Worm (Caenorhabditis elegans) whole organism, L4 larva: ENCODE results near the gene C25H3.3.

ENCODE experiments used
- D1046.2 ChIP-seq: fragments of 200-800 bp; sonication (Bioruptor generic); IDR thresholded peaks from 2 replicates; pipeline ENCODE4 v1.3.6; 2022; ENCODE audit warnings: missing genetic modification characterization, missing compliant biosample characterization
- F10B5.3 ChIP-seq: sonication (generic microtip); optimal IDR thresholded peaks from 2 replicates; lab custom pipeline; 2016; ENCODE audit warnings: mild to moderate bottlenecking, missing genetic modification characterization, missing compliant biosample characterization
- F37D6.2 ChIP-seq: sonication (generic microtip); optimal IDR thresholded peaks from 2 replicates; lab custom pipeline; 2016; ENCODE audit warnings: mild to moderate bottlenecking, missing genetic modification characterization, missing compliant biosample characterization
- F44E2.7 ChIP-seq: fragments of 200-800 bp; sonication (Bioruptor generic); IDR thresholded peaks from 2 replicates; pipeline ENCODE4 v2.1.2; 2022; ENCODE audit warnings: missing genetic modification characterization, missing compliant biosample characterization
- F49E8.2 ChIP-seq: sonication (generic microtip); optimal IDR thresholded peaks from 2 replicates; lab custom pipeline; 2016; ENCODE audit warnings: missing compliant biosample characterization, mild to moderate bottlenecking, missing genetic modification characterization, borderline replicate concordance
- T26A8.4 ChIP-seq: fragments of 200-800 bp; sonication (Bioruptor generic); IDR thresholded peaks from 2 replicates; pipeline ENCODE4 v1.3.6; 2022; ENCODE audit warnings: missing genetic modification characterization, missing compliant biosample characterization
- Y105C5A.15 ChIP-seq: fragments of 200-800 bp; sonication (Bioruptor generic); IDR thresholded peaks from 2 replicates; pipeline ENCODE4 v1.3.6; 2022; ENCODE audit warnings: missing genetic modification characterization, missing compliant biosample characterization
- Y48G9A.11 ChIP-seq: fragments of 200-800 bp; sonication (Bioruptor generic); IDR thresholded peaks from 2 replicates; pipeline ENCODE4 v1.3.6; 2022; ENCODE audit warnings: missing genetic modification reagents, missing genetic modification characterization, missing compliant biosample characterization
- Y75B8A.6 ChIP-seq: fragments of 200-800 bp; sonication (Bioruptor generic); IDR thresholded peaks from 2 replicates; pipeline ENCODE4 v1.3.6; 2022; ENCODE audit warnings: missing genetic modification reagents, missing genetic modification characterization, missing compliant biosample characterization
- ZK337.2 ChIP-seq: fragments of 200-800 bp; sonication (Bioruptor generic); IDR thresholded peaks from 2 replicates; pipeline ENCODE4 v1.3.6; 2022; ENCODE audit warnings: missing genetic modification reagents, missing genetic modification characterization, missing compliant biosample characterization
- aha-1 ChIP-seq: fragments of 150-350 bp; peaks from one replicate; lab custom pipeline; 2014; ENCODE audit warnings: missing biosample characterization, missing genetic modification characterization
- ama-1 ChIP-seq: fragments of 150-350 bp; optimal IDR thresholded peaks from 2 replicates; lab custom pipeline; 2014; ENCODE audit warnings: inconsistent platforms, mixed read lengths
- ceh-20 ChIP-seq: fragments of 200-800 bp; sonication (Bioruptor generic); IDR thresholded peaks from 2 replicates; pipeline ENCODE4 v1.3.6; 2022; ENCODE audit warnings: missing genetic modification reagents, missing genetic modification characterization, missing compliant biosample characterization
- ceh-32 ChIP-seq: sonication (generic microtip); optimal IDR thresholded peaks from 2 replicates; lab custom pipeline; 2016; ENCODE audit warnings: mild to moderate bottlenecking, missing genetic modification characterization, missing compliant biosample characterization; ENCODE audit not compliant: poor library complexity
- ceh-62 ChIP-seq: sonication (generic microtip); optimal IDR thresholded peaks from 2 replicates; lab custom pipeline; 2017; ENCODE audit warnings: missing biosample characterization, missing genetic modification characterization
- ceh-82 ChIP-seq: sonication (generic microtip); optimal IDR thresholded peaks from 2 replicates; lab custom pipeline; 2017; ENCODE audit warnings: missing biosample characterization, missing genetic modification characterization
- ces-1 ChIP-seq: fragments of 150-350 bp; sonication (generic microtip); optimal IDR thresholded peaks from 4 replicates; lab custom pipeline; 2014; ENCODE audit warnings: missing biosample characterization, missing genetic modification reagents, missing genetic modification characterization
- daf-19 ChIP-seq: fragments of 200-800 bp; sonication (Bioruptor generic); conservative IDR thresholded peaks from 2 replicates; pipeline ENCODE4 v1.3.6; 2022; ENCODE audit warnings: missing genetic modification characterization, missing compliant biosample characterization
- daf-8 ChIP-seq: fragments of 200-800 bp; sonication (Bioruptor generic); IDR thresholded peaks from 2 replicates; pipeline ENCODE4 v1.3.6; 2022; ENCODE audit warnings: missing genetic modification characterization, missing compliant biosample characterization
- dve-1 ChIP-seq: sonication (generic microtip); optimal IDR thresholded peaks from 2 replicates; lab custom pipeline; 2017; ENCODE audit warnings: antibody characterized with exemption, mild to moderate bottlenecking, missing genetic modification characterization, missing compliant biosample characterization; ENCODE audit not compliant: insufficient read depth
- egl-27 ChIP-seq: sonication (generic microtip); optimal IDR thresholded peaks from 3 replicates; lab custom pipeline; 2017; ENCODE audit warnings: missing biosample characterization, missing genetic modification reagents, missing genetic modification characterization
- fkh-10 ChIP-seq: fragments of 150-350 bp; optimal IDR thresholded peaks from 2 replicates; lab custom pipeline; 2014; ENCODE audit warnings: missing biosample characterization, missing genetic modification reagents, missing genetic modification characterization
- fos-1 ChIP-seq: fragments of 150-350 bp; optimal IDR thresholded peaks from 2 replicates; lab custom pipeline; 2014; ENCODE audit warnings: missing biosample characterization, missing genetic modification characterization
- hlh-11 ChIP-seq: fragments of 200-800 bp; sonication (Bioruptor generic); optimal IDR thresholded peaks from 2 replicates; lab custom pipeline; 2018; ENCODE audit warnings: mild to moderate bottlenecking, missing genetic modification characterization, missing compliant biosample characterization
- hmg-1.1 ChIP-seq: fragments of 200-800 bp; sonication (Bioruptor generic); IDR thresholded peaks from 2 replicates; pipeline ENCODE4 v1.3.6; 2022; ENCODE audit warnings: missing genetic modification reagents, missing genetic modification characterization, missing compliant biosample characterization
- jun-1 ChIP-seq: fragments of 150-350 bp; optimal IDR thresholded peaks from 2 replicates; lab custom pipeline; 2014; ENCODE audit warnings: missing biosample characterization, missing genetic modification reagents, missing genetic modification characterization
- lin-13 ChIP-seq: fragments of 150-350 bp; optimal IDR thresholded peaks from 2 replicates; lab custom pipeline; 2014; ENCODE audit warnings: missing biosample characterization, missing genetic modification reagents, missing genetic modification characterization
- lin-29 ChIP-seq: fragments of 200-800 bp; sonication (Bioruptor generic); IDR thresholded peaks from 2 replicates; pipeline ENCODE4 v1.3.6; 2022; ENCODE audit warnings: missing genetic modification reagents, missing genetic modification characterization, missing compliant biosample characterization
- lin-38 ChIP-seq: fragments of 200-800 bp; sonication (Bioruptor generic); IDR thresholded peaks from 2 replicates; pipeline ENCODE4 v1.3.6; 2022; ENCODE audit warnings: missing genetic modification reagents, missing genetic modification characterization, missing compliant biosample characterization
- lin-39 ChIP-seq: fragments of 150-350 bp; optimal IDR thresholded peaks from 2 replicates; lab custom pipeline; 2014; ENCODE audit warnings: missing biosample characterization, missing genetic modification reagents, missing genetic modification characterization
- lsy-2 ChIP-seq, 2 experiments: fragments of 150-350 bp in 1 of 2; sonication (generic microtip) in 1 of 2; optimal IDR thresholded peaks; 2 replicates each; lab custom pipeline; 2014 to 2017; ENCODE audit warnings: missing biosample characterization in 2 of 2, missing genetic modification characterization in 2 of 2
- madf-9 ChIP-seq: fragments of 200-800 bp; sonication (Bioruptor generic); conservative IDR thresholded peaks from 2 replicates; pipeline ENCODE4 v1.3.6; 2022; ENCODE audit warnings: missing genetic modification reagents, missing genetic modification characterization, missing compliant biosample characterization
- mxl-3 ChIP-seq: fragments of 200-800 bp; sonication (Bioruptor generic); optimal IDR thresholded peaks from 2 replicates; lab custom pipeline; 2018; ENCODE audit warnings: mild to moderate bottlenecking, missing genetic modification characterization, missing compliant biosample characterization
- nhr-11 ChIP-seq: fragments of 150-350 bp; optimal IDR thresholded peaks from 2 replicates; lab custom pipeline; 2014; ENCODE audit warnings: missing biosample characterization, missing genetic modification characterization
- nhr-237 ChIP-seq: sonication (generic microtip); optimal IDR thresholded peaks from 2 replicates; lab custom pipeline; 2017; ENCODE audit warnings: missing biosample characterization, missing genetic modification characterization
- nhr-41 ChIP-seq: fragments of 200-800 bp; sonication (Bioruptor generic); IDR thresholded peaks from 2 replicates; pipeline ENCODE4 v1.3.6; 2022; ENCODE audit warnings: missing genetic modification reagents, missing genetic modification characterization, missing compliant biosample characterization
- nhr-76 ChIP-seq: fragments of 150-350 bp; optimal IDR thresholded peaks from 2 replicates; lab custom pipeline; 2014; ENCODE audit warnings: missing biosample characterization, missing genetic modification characterization
- sdz-12 ChIP-seq: fragments of 200-800 bp; sonication (Bioruptor generic); optimal IDR thresholded peaks from 2 replicates; lab custom pipeline; 2018; ENCODE audit warnings: mild to moderate bottlenecking, missing genetic modification characterization, missing compliant biosample characterization
- skn-1 ChIP-seq: fragments of 150-350 bp; optimal IDR thresholded peaks from 2 replicates; lab custom pipeline; 2014; ENCODE audit warnings: missing biosample characterization, missing genetic modification characterization
- snpc-1.2 ChIP-seq: fragments of 200-800 bp; sonication (Bioruptor generic); IDR thresholded peaks from 2 replicates; pipeline ENCODE4 v1.3.6; 2022; ENCODE audit warnings: missing genetic modification reagents, missing genetic modification characterization, missing compliant biosample characterization
- spr-1 ChIP-seq: sonication (generic microtip); optimal IDR thresholded peaks from 2 replicates; lab custom pipeline; 2016; ENCODE audit warnings: mild to moderate bottlenecking, missing genetic modification characterization, missing compliant biosample characterization
- tag-97 ChIP-seq: fragments of 200-800 bp; sonication (Bioruptor generic); IDR thresholded peaks from 2 replicates; pipeline ENCODE4 v1.3.6; 2022; ENCODE audit warnings: missing genetic modification characterization, missing compliant biosample characterization
- unc-39 ChIP-seq: sonication (generic microtip); optimal IDR thresholded peaks from 2 replicates; lab custom pipeline; 2017; ENCODE audit warnings: missing biosample characterization, missing genetic modification characterization
- unc-62 ChIP-seq, 3 experiments: fragments of 150-350 bp in 1 of 3; sonication (generic microtip); optimal IDR thresholded peaks in 2 of 3; peaks in 1 of 3; 1 replicate in 1 of 3; 2 replicates in 2 of 3; lab custom pipeline; 2014 to 2017; ENCODE audit warnings: missing biosample characterization in 3 of 3, missing genetic modification characterization in 3 of 3, missing genetic modification reagents in 3 of 3, missing genotype in 1 of 3
- zip-11 ChIP-seq: fragments of 200-800 bp; sonication (Bioruptor generic); IDR thresholded peaks from 2 replicates; pipeline ENCODE4 v1.3.6; 2022; ENCODE audit warnings: missing genetic modification characterization, missing compliant biosample characterization
- zip-2 ChIP-seq: fragments of 150-350 bp; optimal IDR thresholded peaks from 2 replicates; lab custom pipeline; 2014; ENCODE audit warnings: missing biosample characterization, missing genetic modification characterization

C25H3.3 gene

ce11 chrII:5668830-5669229 lies 25.2 kb upstream of the C25H3.3 start, which contains the start of gene C25H3.7:
Gene C25H3.7 (minus strand): TSS chrII:5668930.
- no peak for TF ChIP-seq daf-8 (GFP tag; lab: Robert Waterston, UW)
- TF ChIP-seq Y105C5A.15 = no peak
- peak; percentile 50 for TF ChIP-seq aha-1
- TF ChIP-seq ceh-82 (tag; lab: Kevin White, UChicago) = no peak
- no peak for TF ChIP-seq lin-38 (GFP tag; lab: Robert Waterston, UW)
- TF ChIP-seq lsy-2 (tag; optimal IDR thresholded peaks at IDR 0.05; lab: Kevin White, UChicago) = no peak

DNA sequence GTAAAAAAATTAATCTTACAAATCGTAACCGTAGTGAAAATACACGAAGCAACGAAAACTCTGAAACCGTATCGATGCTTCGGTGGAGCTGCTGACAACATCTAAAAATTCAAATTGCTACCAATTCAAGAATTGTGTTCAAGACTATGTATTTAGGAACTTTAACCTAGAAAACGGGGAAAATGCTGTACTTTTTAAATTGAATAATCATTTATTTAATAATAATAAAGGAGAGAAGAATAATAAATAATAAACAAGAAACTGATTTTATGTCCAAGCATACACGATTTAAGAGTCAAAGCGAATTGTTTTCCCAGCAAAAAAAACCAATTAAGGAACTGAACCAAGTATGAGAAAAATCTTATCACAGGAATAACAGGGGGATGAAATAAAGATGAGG lies 24.4 kb upstream of the C25H3.3 start, which contains the start of gene C25H3.17:
TSS of gene C25H3.17 (minus strand) at position 101 of the 400 bp plus-strand sequence.
- TF ChIP-seq egl-27 (tag; lab: Kevin White, UChicago) (no peak), madf-9 (no peak), F10B5.3 (tag; lab: Kevin White, UChicago) (no peak), dve-1 (tag; lab: Kevin White, UChicago) (no peak), F49E8.2 (no peak), lin-39 (tag; lab: Kevin White, UChicago) (no peak), jun-1 (tag; lab: Kevin White, UChicago) (no peak), hmg-1.1 (GFP tag; lab: Robert Waterston, UW) (no peak), nhr-41 (GFP tag; lab: Robert Waterston, UW) (no peak), zip-2 (tag; lab: Kevin White, UChicago) (no peak), tag-97 (no peak), nhr-237 (no peak), zip-11 (GFP tag; lab: Robert Waterston, UW) (no peak)

ce11 chrII:5680703-5681102 lies 13.3 kb upstream of the C25H3.3 start, which contains the start of gene flp-27:
Gene flp-27 (plus strand): TSS chrII:5681003.
- no peak for TF ChIP-seq ZK337.2 (GFP tag; lab: Robert Waterston, UW)
- TF ChIP-seq ama-1 = no peak
- TF ChIP-seq nhr-11 (tag; lab: Kevin White, UChicago) = no peak
- TF ChIP-seq spr-1 (tag; lab: Kevin White, UChicago) = no peak

DNA sequence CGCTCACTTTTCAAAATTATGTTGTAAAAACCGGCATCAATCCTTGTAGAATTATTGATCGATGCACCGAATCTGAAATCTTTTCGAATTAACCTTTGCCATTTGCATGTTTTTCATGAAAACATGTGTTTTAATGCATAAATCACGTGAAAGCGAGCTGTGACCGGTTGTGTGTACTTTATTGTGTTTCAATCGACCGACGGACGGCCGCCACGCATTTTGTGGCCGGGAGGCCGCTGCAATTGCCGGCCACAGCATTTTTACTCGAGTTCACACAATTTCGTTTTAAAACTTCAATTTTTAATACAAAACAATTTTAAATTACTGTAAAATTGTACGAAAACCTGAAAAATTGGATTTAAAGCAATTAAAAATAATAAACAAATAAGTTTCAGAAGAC lies 5.0 kb upstream of the C25H3.3 start, which contains the start of gene C25H3.11:
TSS of gene C25H3.11 (minus strand) at position 82 of the 400 bp plus-strand sequence.
- no peak for TF ChIP-seq D1046.2 (GFP tag; lab: Robert Waterston, UW)
- peak; percentile 54 for TF ChIP-seq mxl-3 (GFP tag; lab: Kevin White, UChicago)
- no peak for TF ChIP-seq ceh-20
- no peak for TF ChIP-seq skn-1
- TF ChIP-seq unc-62 (GFP tag; optimal IDR thresholded peaks at IDR 0.05 in 1 of 2; lab: Kevin White, UChicago) = peak in 1 of 2 experiments; percentile 76
- TF ChIP-seq unc-62 (tag; optimal IDR thresholded peaks at IDR 0.05; lab: Kevin White, UChicago) = no peak
- no peak for TF ChIP-seq egl-27 (tag; lab: Kevin White, UChicago)
- TF ChIP-seq nhr-237 = no peak
- TF ChIP-seq lin-29 = no peak
- TF ChIP-seq F44E2.7 (GFP tag; lab: Robert Waterston, UW) = 0 out of 2 replicates have a peak, but pooled peaks have one; percentile 45
- no peak for TF ChIP-seq sdz-12 (GFP tag; lab: Kevin White, UChicago)
- no peak for TF ChIP-seq nhr-76 (tag; lab: Kevin White, UChicago)
- no peak for TF ChIP-seq Y48G9A.11
- no peak for TF ChIP-seq F37D6.2 (tag; lab: Kevin White, UChicago)
- no peak for TF ChIP-seq ceh-62 (tag; lab: Kevin White, UChicago)
- no peak for TF ChIP-seq lsy-2 (tag; optimal IDR thresholded peaks at IDR 0.05; lab: Kevin White, UChicago)
- TF ChIP-seq unc-39 (tag; lab: Kevin White, UChicago) = no peak
- TF ChIP-seq T26A8.4 (GFP tag; lab: Robert Waterston, UW) = 0 out of 2 replicates have a peak, but pooled peaks have one; percentile 15
- no peak for TF ChIP-seq fkh-10
- TF ChIP-seq dve-1 (tag; lab: Kevin White, UChicago) = peak; percentile 49
- TF ChIP-seq hlh-11 (tag; lab: Kevin White, UChicago) = peak; percentile 78
- no peak for TF ChIP-seq daf-19
- no peak for TF ChIP-seq ces-1 (GFP tag; lab: Kevin White, UChicago)
- TF ChIP-seq fos-1 (tag; lab: Kevin White, UChicago) = no peak
- TF ChIP-seq snpc-1.2 (GFP tag; lab: Robert Waterston, UW) = no peak
- no peak for TF ChIP-seq tag-97
- no peak for TF ChIP-seq aha-1
- peak; percentile 53 for TF ChIP-seq ama-1
- TF ChIP-seq ceh-32 (tag; lab: Kevin White, UChicago) = no peak
- no peak for TF ChIP-seq jun-1 (tag; lab: Kevin White, UChicago)
- no peak for TF ChIP-seq lin-13
- TF ChIP-seq Y75B8A.6 (GFP tag; lab: Robert Waterston, UW) = 0 out of 2 replicates have a peak, but pooled peaks have one; percentile 10
